Worm (Caenorhabditis elegans) whole organism, young adult: ENCODE results near the gene ubc-18.
A peak's percentile ranks its signal among the peaks of the same experiment; 100 is the strongest.

Experiments
- B0035.1 ChIP-seq: sonication (generic microtip); optimal IDR thresholded peaks from 2 replicates; lab custom pipeline; 2016; ENCODE audit warnings: missing genetic modification characterization, mild to moderate bottlenecking, missing compliant biosample characterization, missing genotype, missing genetic modification reagents
- D2030.7 ChIP-seq: fragments of 200-800 bp; sonication (Bioruptor generic); IDR thresholded peaks from 2 replicates; pipeline ENCODE4 v1.3.6; 2022; ENCODE audit warnings: missing genetic modification reagents, missing genetic modification characterization, missing compliant biosample characterization
- F10E7.11 ChIP-seq: sonication (generic microtip); optimal IDR thresholded peaks from 2 replicates; lab custom pipeline; 2017; ENCODE audit warnings: mild to moderate bottlenecking, missing genetic modification characterization, moderate library complexity, missing compliant biosample characterization
- F23B12.7 ChIP-seq: sonication (generic microtip); optimal IDR thresholded peaks from 2 replicates; lab custom pipeline; 2017; ENCODE audit warnings: missing genetic modification characterization, mild to moderate bottlenecking, missing compliant biosample characterization, antibody characterized with exemption, moderate library complexity; ENCODE audit not compliant: insufficient read depth
- F33H1.4 ChIP-seq: fragments of 200-800 bp; sonication (Bioruptor generic); IDR thresholded peaks from 2 replicates; pipeline ENCODE4 v1.3.6; 2022; ENCODE audit warnings: missing genetic modification reagents, missing genetic modification characterization, missing compliant biosample characterization
- F49E8.2 ChIP-seq: sonication (generic microtip); optimal IDR thresholded peaks from 3 replicates; lab custom pipeline; 2017; ENCODE audit warnings: missing genetic modification characterization, mild to moderate bottlenecking, missing compliant biosample characterization, antibody characterized with exemption, moderate library complexity; ENCODE audit not compliant: insufficient read depth
- F57C9.4 ChIP-seq: sonication (generic microtip); optimal IDR thresholded peaks from 2 replicates; lab custom pipeline; 2017; ENCODE audit warnings: mild to moderate bottlenecking, missing genetic modification characterization, missing compliant biosample characterization
- K11D2.4 ChIP-seq: fragments of 200-800 bp; sonication (Bioruptor generic); IDR thresholded peaks from 2 replicates; pipeline ENCODE4 v1.3.6; 2022; ENCODE audit warnings: missing genetic modification reagents, missing genetic modification characterization, missing compliant biosample characterization
- T07F8.4 ChIP-seq: sonication (generic microtip); optimal IDR thresholded peaks from 2 replicates; lab custom pipeline; 2016; ENCODE audit warnings: mild to moderate bottlenecking, missing genetic modification characterization, moderate library complexity, missing compliant biosample characterization
- Y53G8AR.9 ChIP-seq: fragments of 200-800 bp; sonication (Bioruptor generic); conservative IDR thresholded peaks from 2 replicates; pipeline ENCODE4 v1.3.6; 2022; ENCODE audit warnings: missing genetic modification reagents, missing genetic modification characterization, missing compliant biosample characterization
- Y95B8A.8 ChIP-seq: fragments of 200-800 bp; sonication (Bioruptor generic); IDR thresholded peaks from 2 replicates; pipeline ENCODE4 v1.3.6; 2022; ENCODE audit warnings: missing genetic modification reagents, missing genetic modification characterization, missing compliant biosample characterization
- ZK185.1 ChIP-seq: sonication (generic microtip); optimal IDR thresholded peaks from 2 replicates; lab custom pipeline; 2016; ENCODE audit warnings: mild to moderate bottlenecking, missing genetic modification characterization, missing compliant biosample characterization; ENCODE audit not compliant: poor library complexity, severe bottlenecking
- athp-1 ChIP-seq: sonication (generic microtip); optimal IDR thresholded peaks from 2 replicates; lab custom pipeline; 2017; ENCODE audit warnings: mild to moderate bottlenecking, missing genetic modification characterization, missing compliant biosample characterization
- attf-3 ChIP-seq: fragments of 200-800 bp; sonication (Bioruptor generic); conservative IDR thresholded peaks from 2 replicates; pipeline ENCODE4 v1.3.6; 2022; ENCODE audit warnings: missing genetic modification reagents, missing genetic modification characterization, missing compliant biosample characterization
- attf-5 ChIP-seq: fragments of 200-800 bp; sonication (Bioruptor generic); optimal IDR thresholded peaks from 2 replicates; lab custom pipeline; 2018; ENCODE audit warnings: mild to moderate bottlenecking, missing genetic modification characterization, missing compliant biosample characterization
- bed-1 ChIP-seq: fragments of 200-800 bp; sonication (Bioruptor generic); IDR thresholded peaks from 2 replicates; pipeline ENCODE4 v1.3.6; 2022; ENCODE audit warnings: missing genetic modification reagents, missing genetic modification characterization, missing compliant biosample characterization
- cebp-2 ChIP-seq: fragments of 200-800 bp; sonication (Bioruptor generic); IDR thresholded peaks from 2 replicates; pipeline ENCODE4 v1.3.6; 2022; ENCODE audit warnings: missing genetic modification characterization, missing compliant biosample characterization
- ceh-100 ChIP-seq: fragments of 200-800 bp; sonication (Bioruptor generic); IDR thresholded peaks from 2 replicates; pipeline ENCODE4 v1.3.6; 2022; ENCODE audit warnings: missing genetic modification reagents, missing genetic modification characterization, missing compliant biosample characterization
- ceh-58 ChIP-seq: fragments of 200-800 bp; sonication (Bioruptor generic); IDR thresholded peaks from 2 replicates; pipeline ENCODE4 v1.3.6; 2022; ENCODE audit warnings: missing genetic modification characterization, missing compliant biosample characterization
- ceh-91 ChIP-seq: fragments of 200-800 bp; sonication (Bioruptor generic); IDR thresholded peaks from 2 replicates; pipeline ENCODE4 v1.3.6; 2022; ENCODE audit warnings: missing genetic modification reagents, missing genetic modification characterization, missing compliant biosample characterization
- dox-1 ChIP-seq: fragments of 200-800 bp; sonication (Bioruptor generic); IDR thresholded peaks from 2 replicates; pipeline ENCODE4 v1.3.6; 2022; ENCODE audit warnings: missing genetic modification reagents, missing genetic modification characterization, missing compliant biosample characterization
- efl-1 ChIP-seq: fragments of 150-350 bp; optimal IDR thresholded peaks from 2 replicates; lab custom pipeline; 2014; ENCODE audit warnings: missing biosample characterization, missing genetic modification reagents, missing genetic modification characterization
- egl-44 ChIP-seq: fragments of 200-800 bp; sonication (Bioruptor generic); IDR thresholded peaks from 2 replicates; pipeline ENCODE4 v1.3.6; 2022; ENCODE audit warnings: missing genetic modification reagents, missing genetic modification characterization, missing compliant biosample characterization
- ets-4 ChIP-seq: fragments of 200-800 bp; sonication (Bioruptor generic); optimal IDR thresholded peaks from 2 replicates; lab custom pipeline; 2018; ENCODE audit warnings: mild to moderate bottlenecking, missing genetic modification characterization, missing compliant biosample characterization
- let-607 ChIP-seq, 2 experiments: fragments of 200-800 bp in 1 of 2; sonication (Bioruptor generic) in 1 of 2; sonication (generic microtip) in 1 of 2; optimal IDR thresholded peaks; 2 replicates each; lab custom pipeline; 2016 to 2018; ENCODE audit warnings: mild to moderate bottlenecking in 2 of 2, missing compliant biosample characterization in 2 of 2, missing genetic modification characterization in 2 of 2, moderate library complexity in 2 of 2, missing genotype in 1 of 2
- lin-26 ChIP-seq: fragments of 200-800 bp; sonication (Bioruptor generic); IDR thresholded peaks from 2 replicates; pipeline ENCODE4 v1.3.6; 2022; ENCODE audit warnings: missing genetic modification reagents, missing genetic modification characterization, missing compliant biosample characterization
- mel-28 ChIP-seq: sonication (generic microtip); optimal IDR thresholded peaks from 2 replicates; lab custom pipeline; 2016; ENCODE audit warnings: borderline replicate concordance, mild to moderate bottlenecking, missing genetic modification characterization, missing compliant biosample characterization
- mes-4 ChIP-seq: sonication (generic microtip); optimal IDR thresholded peaks from 2 replicates; lab custom pipeline; 2016; ENCODE audit warnings: missing genotype, missing genetic modification characterization, missing compliant biosample characterization
- nfya-2 ChIP-seq: fragments of 200-800 bp; sonication (Bioruptor generic); IDR thresholded peaks from 2 replicates; pipeline ENCODE4 v1.3.6; 2022; ENCODE audit warnings: missing genetic modification reagents, missing genetic modification characterization, missing compliant biosample characterization
- nfyb-1 ChIP-seq: fragments of 200-800 bp; sonication (Bioruptor generic); IDR thresholded peaks from 2 replicates; pipeline ENCODE4 v1.3.6; 2022; ENCODE audit warnings: missing genetic modification reagents, missing genetic modification characterization, missing compliant biosample characterization
- nhr-179 ChIP-seq: sonication (generic microtip); optimal IDR thresholded peaks from 2 replicates; lab custom pipeline; 2016; ENCODE audit warnings: mild to moderate bottlenecking, missing genetic modification characterization, missing compliant biosample characterization
- pha-4 ChIP-seq: fragments of 150-350 bp; sonication (generic microtip); optimal IDR thresholded peaks from 2 replicates; lab custom pipeline; 2014; ENCODE audit warnings: missing biosample characterization, missing genetic modification reagents, missing genetic modification characterization
- rec-8 ChIP-seq, 2 experiments: sonication (generic microtip); optimal IDR thresholded peaks; 2 replicates each; lab custom pipeline; 2016; ENCODE audit warnings: mild to moderate bottlenecking in 2 of 2, missing genetic modification characterization in 2 of 2, missing genetic modification reagents in 2 of 2, missing genotype in 2 of 2, missing biosample characterization in 1 of 2, missing compliant biosample characterization in 1 of 2, moderate library complexity in 1 of 2
- snpc-1.1 ChIP-seq: sonication (generic microtip); optimal IDR thresholded peaks from 2 replicates; lab custom pipeline; 2017; ENCODE audit warnings: missing genetic modification characterization, mild to moderate bottlenecking, missing compliant biosample characterization, antibody characterized with exemption, moderate library complexity, missing genotype, missing genetic modification reagents; ENCODE audit not compliant: insufficient read depth
- snpc-3.4 ChIP-seq: sonication (generic microtip); optimal IDR thresholded peaks from 2 replicates; lab custom pipeline; 2017; ENCODE audit warnings: missing genetic modification characterization, mild to moderate bottlenecking, missing compliant biosample characterization, antibody characterized with exemption, moderate library complexity, missing genotype, missing genetic modification reagents
- somi-1 ChIP-seq: fragments of 200-800 bp; sonication (Bioruptor generic); optimal IDR thresholded peaks from 2 replicates; lab custom pipeline; 2018; ENCODE audit warnings: mild to moderate bottlenecking, missing genetic modification characterization, missing compliant biosample characterization
- ztf-22 ChIP-seq: fragments of 200-800 bp; sonication (Bioruptor generic); optimal IDR thresholded peaks from 2 replicates; lab custom pipeline; 2018; ENCODE audit warnings: mild to moderate bottlenecking, missing genetic modification characterization, moderate library complexity, missing compliant biosample characterization
- ztf-25 ChIP-seq: fragments of 200-800 bp; sonication (Bioruptor generic); IDR thresholded peaks from 2 replicates; pipeline ENCODE4 v1.3.6; 2022; ENCODE audit warnings: missing genetic modification reagents, missing genetic modification characterization, missing compliant biosample characterization
- ztf-26 ChIP-seq: sonication (generic microtip); optimal IDR thresholded peaks from 2 replicates; lab custom pipeline; 2017; ENCODE audit warnings: missing genetic modification characterization, missing compliant biosample characterization
- ztf-28 ChIP-seq: fragments of 200-800 bp; sonication (Bioruptor generic); IDR thresholded peaks from 2 replicates; pipeline ENCODE4 v1.3.6; 2022; ENCODE audit warnings: missing genetic modification reagents, missing genetic modification characterization, missing compliant biosample characterization
- ztf-3 ChIP-seq: fragments of 200-800 bp; sonication (Bioruptor generic); optimal IDR thresholded peaks from 2 replicates; lab custom pipeline; 2018; ENCODE audit warnings: mild to moderate bottlenecking, missing genetic modification characterization, missing compliant biosample characterization
- ztf-6 ChIP-seq: fragments of 200-800 bp; sonication (Bioruptor generic); IDR thresholded peaks from 2 replicates; pipeline ENCODE4 v1.3.6; 2022; ENCODE audit warnings: missing genetic modification reagents, missing genetic modification characterization, missing compliant biosample characterization

Gene ubc-18

DNA sequence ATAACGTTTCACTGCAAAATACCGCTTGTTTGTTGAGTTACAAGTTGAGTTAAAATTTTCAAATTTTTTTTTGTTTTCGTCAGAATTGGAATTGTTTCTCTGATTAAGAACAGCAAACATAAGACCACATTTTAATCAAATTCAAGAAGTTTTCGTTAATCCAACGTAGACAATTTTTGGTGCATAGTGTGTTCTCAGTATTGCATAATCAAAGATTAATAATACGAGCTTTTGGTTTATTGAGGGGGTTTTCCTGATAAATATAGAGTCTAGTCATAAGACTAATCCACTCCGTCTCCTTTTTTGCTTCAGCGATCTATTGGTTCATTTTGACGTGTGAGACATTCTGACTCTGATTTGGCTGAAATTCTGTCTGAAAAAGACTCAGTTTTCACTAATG lies 26.8 kb upstream of the ubc-18 start, which contains the start of gene nhr-9:
Gene nhr-9, plus strand, starts transcription at position 307 of the 400 bp plus-strand sequence.
- TF ChIP-seq Y53G8AR.9: no peak

DNA sequence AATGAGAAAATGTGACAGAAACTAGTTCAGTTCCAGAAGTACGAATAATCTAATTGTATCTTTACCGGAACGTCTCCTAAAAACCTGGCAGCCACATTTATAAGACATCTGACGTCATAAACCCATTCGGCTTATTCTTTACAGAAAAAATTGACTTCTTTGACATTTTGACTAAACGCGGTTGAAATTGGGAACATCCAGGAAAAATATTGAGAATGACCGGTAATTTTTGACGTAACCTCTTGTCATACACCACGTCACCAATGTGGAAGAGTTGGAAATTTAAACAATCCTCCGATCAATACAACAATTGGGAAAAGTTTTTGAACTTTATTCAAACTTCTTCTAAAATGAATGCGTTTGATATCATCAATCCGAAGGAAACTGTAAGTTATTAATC lies 22.7 kb upstream of the ubc-18 start, which contains the start of gene ZK418.2:
Gene ZK418.2, plus strand, starts transcription at position 301 of the 400 bp plus-strand sequence.
- TF ChIP-seq Y95B8A.8 (GFP tag; lab: Robert Waterston, UW): no peak
- TF ChIP-seq nhr-179 (tag; lab: Kevin White, UChicago): no peak
- no peak for TF ChIP-seq nfyb-1 (GFP tag; lab: Robert Waterston, UW)
- TF ChIP-seq ztf-28: no peak
- no peak for TF ChIP-seq ets-4 (GFP tag; lab: Kevin White, UChicago)
- TF ChIP-seq mes-4 (tag; lab: Kevin White, UChicago): no peak
- TF ChIP-seq bed-1: no peak
- no peak for TF ChIP-seq ceh-58
- TF ChIP-seq F10E7.11 (tag; lab: Kevin White, UChicago): no peak
- TF ChIP-seq athp-1 (tag; lab: Kevin White, UChicago): no peak
- TF ChIP-seq mel-28: no peak
- TF ChIP-seq ztf-26: no peak
- TF ChIP-seq nfya-2: no peak
- TF ChIP-seq let-607 (tag; optimal IDR thresholded peaks at IDR 0.05; lab: Kevin White, UChicago): no peak
- no peak for TF ChIP-seq F23B12.7 (tag; lab: Kevin White, UChicago)
- TF ChIP-seq egl-44 (GFP tag; lab: Robert Waterston, UW): no peak
- TF ChIP-seq snpc-1.1 (tag; lab: Kevin White, UChicago): no peak
- no peak for TF ChIP-seq snpc-3.4 (tag; lab: Kevin White, UChicago)

DNA sequence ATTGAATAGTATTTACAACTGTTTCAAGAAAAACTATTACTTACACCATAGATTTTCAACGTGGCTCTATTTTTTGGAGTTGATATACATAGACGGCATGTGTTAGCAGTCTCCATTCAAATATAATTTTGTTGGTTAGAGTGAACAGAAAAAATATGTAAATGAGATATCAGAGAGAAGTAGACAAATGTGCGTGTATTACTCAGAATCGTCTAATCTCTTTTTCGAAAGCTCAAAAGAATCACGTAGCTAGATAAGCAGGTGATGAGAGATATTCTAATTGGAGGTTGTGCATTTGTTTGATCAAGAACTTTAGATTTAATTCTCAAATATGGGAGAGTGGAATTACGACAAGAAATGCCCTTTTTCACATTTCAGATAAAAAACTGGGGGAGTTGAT lies 22.2 kb upstream of the ubc-18 start, which contains the start of gene ZK418.10:
Gene ZK418.10, minus strand, starts transcription at position 148 of the 400 bp plus-strand sequence.
- TF ChIP-seq ceh-100 (GFP tag; lab: Robert Waterston, UW) (no peak), egl-44 (GFP tag; lab: Robert Waterston, UW) (no peak), ztf-25 (no peak), F57C9.4 (tag; lab: Kevin White, UChicago) (no peak), cebp-2 (no peak), nhr-179 (tag; lab: Kevin White, UChicago) (no peak), efl-1 (GFP tag; lab: Kevin White, UChicago) (no peak), pha-4 (tag; lab: Kevin White, UChicago) (no peak), ztf-6 (no peak), K11D2.4 (GFP tag; lab: Robert Waterston, UW) (no peak), ztf-22 (GFP tag; lab: Kevin White, UChicago) (no peak), T07F8.4 (tag; lab: Kevin White, UChicago) (no peak), ZK185.1 (no peak), dox-1 (GFP tag; lab: Robert Waterston, UW) (no peak), lin-26 (GFP tag; lab: Robert Waterston, UW) (no peak), B0035.1 (tag; lab: Kevin White, UChicago) (no peak)

DNA sequence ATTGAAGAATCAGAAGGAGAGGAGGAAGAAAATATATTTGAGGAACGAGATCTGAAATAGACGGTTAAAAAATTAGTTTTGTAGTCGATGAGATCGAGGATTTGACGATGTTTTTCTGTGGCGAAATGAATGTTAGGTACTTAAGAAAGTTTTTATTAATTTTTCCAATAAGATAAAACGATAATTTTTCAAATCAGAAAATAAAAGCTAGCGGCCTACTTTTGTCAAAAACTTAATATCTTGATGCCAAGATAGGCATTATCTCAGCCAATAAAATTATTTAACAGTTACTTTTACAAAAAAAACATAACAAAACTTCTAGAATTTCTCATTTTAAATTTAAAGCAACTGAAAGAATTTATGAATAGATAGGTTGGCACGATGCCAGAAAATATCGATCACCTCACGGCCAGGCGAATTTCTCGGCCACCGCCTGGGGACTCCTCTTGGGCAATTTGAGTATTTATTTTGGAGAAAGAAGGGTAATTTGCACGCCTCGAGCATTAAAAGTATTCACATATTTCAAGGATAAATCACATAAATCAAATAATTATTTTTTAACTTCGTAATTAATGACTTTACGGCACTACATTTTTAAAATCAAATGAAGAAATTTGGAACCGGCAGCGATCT lies 19.4 kb upstream of the ubc-18 start, which contains the start of gene fubl-2:
Gene fubl-2, minus strand, starts transcription at position 51 of the 633 bp plus-strand sequence.
- no peak for TF ChIP-seq ztf-3
- peak; percentile 26; the same call in 1 of the 2 replicates for TF ChIP-seq ceh-91 (GFP tag; lab: Robert Waterston, UW)
- TF ChIP-seq somi-1 (GFP tag; lab: Kevin White, UChicago): no peak
- TF ChIP-seq attf-3: 0 out of 2 replicates have a peak, but pooled peaks have one; percentile 38
- TF ChIP-seq let-607 (tag; optimal IDR thresholded peaks at IDR 0.05; lab: Kevin White, UChicago): peak in 1 of 2 experiments; percentile 14
- 0 out of 2 replicates have a peak, but pooled peaks have one; percentile 31 for TF ChIP-seq ceh-100 (GFP tag; lab: Robert Waterston, UW)
- TF ChIP-seq D2030.7: peak; percentile 59; the same call in 1 of the 2 replicates
- TF ChIP-seq snpc-1.1 (tag; lab: Kevin White, UChicago): peak; percentile 28
- peak; percentile 62 for TF ChIP-seq ZK185.1
- no peak for TF ChIP-seq nhr-179 (tag; lab: Kevin White, UChicago)
- peak; percentile 27 for TF ChIP-seq F23B12.7 (tag; lab: Kevin White, UChicago)
- peak; percentile 4 for TF ChIP-seq attf-5 (GFP tag; lab: Kevin White, UChicago)
- TF ChIP-seq rec-8 (tag; optimal IDR thresholded peaks at IDR 0.05; lab: Kevin White, UChicago): peak in 1 of 2 experiments; percentile 26
- TF ChIP-seq F49E8.2 (tag; lab: Kevin White, UChicago): no peak
- peak; percentile 60 for TF ChIP-seq F33H1.4 (GFP tag; lab: Robert Waterston, UW)
